Worm (Caenorhabditis elegans) whole organism, L4 larva: ENCODE measurements around the gene T22F3.7.

Experiments
- D1046.2 ChIP-seq: fragments of 200-800 bp; sonication (Bioruptor generic); IDR thresholded peaks from 2 replicates; pipeline ENCODE4 v1.3.6; 2022; ENCODE audit warnings: missing genetic modification characterization, missing compliant biosample characterization
- F26F4.8 ChIP-seq: fragments of 200-800 bp; sonication (Bioruptor generic); conservative IDR thresholded peaks from 2 replicates; pipeline ENCODE4 v1.3.6; 2022; ENCODE audit warnings: missing genetic modification characterization, missing compliant biosample characterization
- F37D6.2 ChIP-seq: sonication (generic microtip); optimal IDR thresholded peaks from 2 replicates; lab custom pipeline; 2016; ENCODE audit warnings: mild to moderate bottlenecking, missing genetic modification characterization, missing compliant biosample characterization
- Y48G9A.11 ChIP-seq: fragments of 200-800 bp; sonication (Bioruptor generic); IDR thresholded peaks from 2 replicates; pipeline ENCODE4 v1.3.6; 2022; ENCODE audit warnings: missing genetic modification reagents, missing genetic modification characterization, missing compliant biosample characterization
- ZK337.2 ChIP-seq: fragments of 200-800 bp; sonication (Bioruptor generic); IDR thresholded peaks from 2 replicates; pipeline ENCODE4 v1.3.6; 2022; ENCODE audit warnings: missing genetic modification reagents, missing genetic modification characterization, missing compliant biosample characterization
- ZK546.5 ChIP-seq, 2 experiments: sonication (generic microtip); optimal IDR thresholded peaks; 2 replicates each; lab custom pipeline; 2017; ENCODE audit warnings: missing biosample characterization in 2 of 2, missing genetic modification characterization in 2 of 2
- aha-1 ChIP-seq: fragments of 150-350 bp; peaks from one replicate; lab custom pipeline; 2014; ENCODE audit warnings: missing biosample characterization, missing genetic modification characterization
- aly-2 ChIP-seq: sonication (generic microtip); optimal IDR thresholded peaks from 2 replicates; lab custom pipeline; 2018; ENCODE audit warnings: missing biosample characterization, missing genetic modification characterization
- arid-1 ChIP-seq: fragments of 200-800 bp; sonication (Bioruptor generic); conservative IDR thresholded peaks from 2 replicates; pipeline ENCODE4 v1.3.6; 2022; ENCODE audit warnings: missing genetic modification reagents, missing genetic modification characterization, missing compliant biosample characterization
- ceh-28 ChIP-seq: fragments of 150-350 bp; optimal IDR thresholded peaks from 2 replicates; lab custom pipeline; 2014; ENCODE audit warnings: missing biosample characterization, missing genetic modification reagents, missing genetic modification characterization
- ceh-44 ChIP-seq: fragments of 200-800 bp; sonication (Bioruptor generic); IDR thresholded peaks from 2 replicates; pipeline ENCODE4 v1.3.6; 2022; ENCODE audit warnings: missing genetic modification reagents, missing genetic modification characterization, missing compliant biosample characterization
- ceh-62 ChIP-seq: sonication (generic microtip); optimal IDR thresholded peaks from 2 replicates; lab custom pipeline; 2017; ENCODE audit warnings: missing biosample characterization, missing genetic modification characterization
- ctbp-1 ChIP-seq: fragments of 200-800 bp; sonication (Bioruptor generic); IDR thresholded peaks from 2 replicates; pipeline ENCODE4 v1.3.6; 2022; ENCODE audit warnings: missing genetic modification reagents, missing genetic modification characterization, missing compliant biosample characterization
- daf-16 ChIP-seq, 3 experiments: sonication (generic microtip); optimal IDR thresholded peaks; 2 replicates each; lab custom pipeline; 2016 to 2017; ENCODE audit warnings: missing genetic modification characterization in 3 of 3, missing genetic modification reagents in 3 of 3, mild to moderate bottlenecking in 2 of 3, missing compliant biosample characterization in 2 of 3, missing biosample characterization in 1 of 3, moderate library complexity in 1 of 3
- dmd-6 ChIP-seq: fragments of 200-800 bp; sonication (Bioruptor generic); IDR thresholded peaks from 2 replicates; pipeline ENCODE4 v1.3.6; 2022; ENCODE audit warnings: missing genetic modification reagents, missing genetic modification characterization, missing compliant biosample characterization
- dmd-9 ChIP-seq: fragments of 200-800 bp; sonication (Bioruptor generic); IDR thresholded peaks from 2 replicates; pipeline ENCODE4 v1.3.6; 2022; ENCODE audit warnings: missing genetic modification reagents, missing genetic modification characterization, missing compliant biosample characterization
- dpl-1 ChIP-seq: fragments of 150-350 bp; optimal IDR thresholded peaks from 2 replicates; lab custom pipeline; 2014; ENCODE audit warnings: missing biosample characterization, missing genetic modification reagents, missing genetic modification characterization
- dve-1 ChIP-seq: sonication (generic microtip); optimal IDR thresholded peaks from 2 replicates; lab custom pipeline; 2017; ENCODE audit warnings: antibody characterized with exemption, mild to moderate bottlenecking, missing genetic modification characterization, missing compliant biosample characterization; ENCODE audit not compliant: insufficient read depth
- egl-27 ChIP-seq: sonication (generic microtip); optimal IDR thresholded peaks from 3 replicates; lab custom pipeline; 2017; ENCODE audit warnings: missing biosample characterization, missing genetic modification reagents, missing genetic modification characterization
- fkh-10 ChIP-seq: fragments of 150-350 bp; optimal IDR thresholded peaks from 2 replicates; lab custom pipeline; 2014; ENCODE audit warnings: missing biosample characterization, missing genetic modification reagents, missing genetic modification characterization
- fos-1 ChIP-seq: fragments of 150-350 bp; optimal IDR thresholded peaks from 2 replicates; lab custom pipeline; 2014; ENCODE audit warnings: missing biosample characterization, missing genetic modification characterization
- hif-1 ChIP-seq, 2 experiments: sonication (generic microtip); optimal IDR thresholded peaks; 2 replicates each; lab custom pipeline; 2016 to 2017; ENCODE audit warnings: missing compliant biosample characterization in 2 of 2, missing genetic modification characterization in 2 of 2, missing genetic modification reagents in 2 of 2, missing genotype in 2 of 2, mild to moderate bottlenecking in 1 of 2
- hlh-11 ChIP-seq: fragments of 200-800 bp; sonication (Bioruptor generic); optimal IDR thresholded peaks from 2 replicates; lab custom pipeline; 2018; ENCODE audit warnings: mild to moderate bottlenecking, missing genetic modification characterization, missing compliant biosample characterization
- hmg-1.1 ChIP-seq: fragments of 200-800 bp; sonication (Bioruptor generic); IDR thresholded peaks from 2 replicates; pipeline ENCODE4 v1.3.6; 2022; ENCODE audit warnings: missing genetic modification reagents, missing genetic modification characterization, missing compliant biosample characterization
- jun-1 ChIP-seq: fragments of 150-350 bp; optimal IDR thresholded peaks from 2 replicates; lab custom pipeline; 2014; ENCODE audit warnings: missing biosample characterization, missing genetic modification reagents, missing genetic modification characterization
- lim-7 ChIP-seq: fragments of 200-800 bp; sonication (Bioruptor generic); IDR thresholded peaks from 2 replicates; pipeline ENCODE4 v1.3.6; 2022; ENCODE audit warnings: missing genetic modification characterization, missing compliant biosample characterization
- lin-29 ChIP-seq: fragments of 200-800 bp; sonication (Bioruptor generic); IDR thresholded peaks from 2 replicates; pipeline ENCODE4 v1.3.6; 2022; ENCODE audit warnings: missing genetic modification reagents, missing genetic modification characterization, missing compliant biosample characterization
- lin-38 ChIP-seq: fragments of 200-800 bp; sonication (Bioruptor generic); IDR thresholded peaks from 2 replicates; pipeline ENCODE4 v1.3.6; 2022; ENCODE audit warnings: missing genetic modification reagents, missing genetic modification characterization, missing compliant biosample characterization
- lir-3 ChIP-seq: sonication (generic microtip); optimal IDR thresholded peaks from 2 replicates; lab custom pipeline; 2016; ENCODE audit warnings: mild to moderate bottlenecking, missing genetic modification characterization, missing compliant biosample characterization
- lsy-2 ChIP-seq, 2 experiments: fragments of 150-350 bp in 1 of 2; sonication (generic microtip) in 1 of 2; optimal IDR thresholded peaks; 2 replicates each; lab custom pipeline; 2014 to 2017; ENCODE audit warnings: missing biosample characterization in 2 of 2, missing genetic modification characterization in 2 of 2
- mdl-1 ChIP-seq, 2 experiments: fragments of 150-350 bp in 1 of 2; sonication (generic microtip) in 1 of 2; optimal IDR thresholded peaks; 2 replicates each; lab custom pipeline; 2014 to 2017; ENCODE audit warnings: missing biosample characterization in 2 of 2, missing genetic modification characterization in 2 of 2
- mep-1 ChIP-seq: fragments of 150-350 bp; sonication (generic microtip); optimal IDR thresholded peaks from 3 replicates; lab custom pipeline; 2014; ENCODE audit warnings: missing biosample characterization, missing genetic modification characterization
- mes-2 ChIP-seq: sonication (generic microtip); optimal IDR thresholded peaks from 2 replicates; lab custom pipeline; 2016; ENCODE audit warnings: missing genotype, mild to moderate bottlenecking, missing genetic modification characterization, missing compliant biosample characterization; ENCODE audit not compliant: poor library complexity, severe bottlenecking
- mxl-3 ChIP-seq: fragments of 200-800 bp; sonication (Bioruptor generic); optimal IDR thresholded peaks from 2 replicates; lab custom pipeline; 2018; ENCODE audit warnings: mild to moderate bottlenecking, missing genetic modification characterization, missing compliant biosample characterization
- nhr-28 ChIP-seq: fragments of 150-350 bp; optimal IDR thresholded peaks from 2 replicates; lab custom pipeline; 2014; ENCODE audit warnings: missing biosample characterization, missing genetic modification characterization
- nhr-41 ChIP-seq: fragments of 200-800 bp; sonication (Bioruptor generic); IDR thresholded peaks from 2 replicates; pipeline ENCODE4 v1.3.6; 2022; ENCODE audit warnings: missing genetic modification reagents, missing genetic modification characterization, missing compliant biosample characterization
- nhr-6 ChIP-seq: fragments of 150-350 bp; optimal IDR thresholded peaks from 2 replicates; lab custom pipeline; 2014; ENCODE audit warnings: missing biosample characterization, missing genetic modification characterization
- nhr-77 ChIP-seq: fragments of 150-350 bp; optimal IDR thresholded peaks from 2 replicates; lab custom pipeline; 2014; ENCODE audit warnings: missing biosample characterization, missing genetic modification characterization
- pha-4 ChIP-seq, 2 experiments: fragments of 150-350 bp in 1 of 2; fragments of 200-800 bp in 1 of 2; sonication (Bioruptor generic) in 1 of 2; IDR thresholded peaks in 1 of 2; optimal IDR thresholded peaks in 1 of 2; 2 replicates each; pipeline versions ENCODE4 v1.3.6 to Lab custom; 2014 to 2022; ENCODE audit warnings: missing genetic modification characterization in 2 of 2, missing genetic modification reagents in 2 of 2, missing biosample characterization in 1 of 2, missing compliant biosample characterization in 1 of 2
- php-3 ChIP-seq: fragments of 200-800 bp; sonication (Bioruptor generic); IDR thresholded peaks from 2 replicates; pipeline ENCODE4 v1.3.6; 2022; ENCODE audit warnings: missing genetic modification reagents, missing genetic modification characterization, missing compliant biosample characterization
- set-16 ChIP-seq: fragments of 200-800 bp; sonication (Bioruptor generic); IDR thresholded peaks from 2 replicates; pipeline ENCODE4 v1.3.6; 2022; ENCODE audit warnings: missing genetic modification reagents, missing genetic modification characterization, missing compliant biosample characterization
- snpc-1.2 ChIP-seq: fragments of 200-800 bp; sonication (Bioruptor generic); IDR thresholded peaks from 2 replicates; pipeline ENCODE4 v1.3.6; 2022; ENCODE audit warnings: missing genetic modification reagents, missing genetic modification characterization, missing compliant biosample characterization
- spr-1 ChIP-seq: sonication (generic microtip); optimal IDR thresholded peaks from 2 replicates; lab custom pipeline; 2016; ENCODE audit warnings: mild to moderate bottlenecking, missing genetic modification characterization, missing compliant biosample characterization
- ztf-11 ChIP-seq: fragments of 150-350 bp; optimal IDR thresholded peaks from 2 replicates; lab custom pipeline; 2014; ENCODE audit warnings: missing biosample characterization, missing genetic modification characterization

T22F3.7 gene

DNA sequence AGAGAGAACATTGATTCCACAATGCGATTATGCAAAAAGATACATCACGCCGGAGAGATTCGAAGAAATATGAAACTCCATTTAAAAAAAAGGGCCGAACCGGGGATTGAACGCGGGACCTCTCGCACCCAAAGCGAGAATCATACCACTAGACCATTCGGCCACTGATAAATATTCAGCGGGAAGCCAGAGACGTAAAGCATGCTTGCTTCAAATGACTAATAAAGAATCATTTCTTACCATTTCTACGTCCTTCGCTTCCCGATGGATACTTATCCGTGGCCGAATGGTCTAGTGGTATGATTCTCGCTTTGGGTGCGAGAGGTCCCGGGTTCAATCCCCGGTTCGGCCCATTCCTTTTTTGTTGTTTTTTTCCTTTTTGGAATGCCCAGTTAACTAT, 12.2 kb downstream of the T22F3.7 start (continued):
- TF ChIP-seq dmd-6 (GFP tag; lab: Robert Waterston, UW) = peak; percentile 24
- 0 out of 2 replicates have a peak, but pooled peaks have one; percentile 17 for TF ChIP-seq php-3 (GFP tag; lab: Robert Waterston, UW)
- TF ChIP-seq lir-3 = peak; percentile 6
- peak; percentile 35 for TF ChIP-seq mes-2 (tag; lab: Kevin White, UChicago)
- TF ChIP-seq aha-1 (tag; lab: Kevin White, UChicago) = no peak
- peak in 1 of 2 experiments; percentile 17 for TF ChIP-seq daf-16 (GFP tag; optimal IDR thresholded peaks at IDR 0.05; lab: Kevin White, UChicago)
- TF ChIP-seq daf-16 (tag; optimal IDR thresholded peaks at IDR 0.05; lab: Kevin White, UChicago) = peak; percentile 45
- TF ChIP-seq lin-38 (GFP tag; lab: Robert Waterston, UW) = peak; percentile 64

DNA sequence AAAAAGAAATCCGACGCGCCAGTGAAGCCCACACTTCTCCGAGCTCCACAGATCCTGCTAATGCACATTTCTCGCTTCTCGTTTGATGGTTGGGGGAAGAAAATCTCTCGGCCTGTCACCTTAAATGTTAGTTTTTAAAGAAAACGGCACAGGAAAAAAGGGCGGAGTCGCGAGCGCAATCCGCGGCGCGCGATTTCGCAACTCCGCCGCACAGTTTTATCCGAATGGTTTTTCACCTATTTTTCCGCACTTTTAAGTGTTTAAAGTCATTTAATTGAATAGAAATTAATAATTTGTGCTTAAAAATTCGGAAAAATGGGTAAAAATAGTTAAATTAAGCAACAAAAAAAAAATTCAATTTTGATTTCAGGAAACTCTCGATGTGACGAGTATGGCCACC, 12.8 kb downstream of the T22F3.7 start:
- TF ChIP-seq mes-2 (tag; lab: Kevin White, UChicago) (peak; percentile 75), lin-29 (GFP tag; lab: Robert Waterston, UW) (no peak), aha-1 (tag; lab: Kevin White, UChicago) (peak; percentile 75), hmg-1.1 (GFP tag; lab: Robert Waterston, UW) (0 out of 2 replicates have a peak, but pooled peaks have one; percentile 15), lsy-2 (tag; optimal IDR thresholded peaks at IDR 0.05; lab: Kevin White, UChicago) (peak in 1 of 2 experiments; percentile 29), ceh-62 (no peak), lin-38 (GFP tag; lab: Robert Waterston, UW) (peak; percentile 55), set-16 (peak; percentile 35), ZK337.2 (GFP tag; lab: Robert Waterston, UW) (0 out of 2 replicates have a peak, but pooled peaks have one; percentile 18), F26F4.8 (no peak), ceh-28 (tag; lab: Kevin White, UChicago) (no peak), hif-1 (tag; optimal IDR thresholded peaks at IDR 0.05; lab: Kevin White, UChicago) (peak in 1 of 2 experiments; percentile 39), mdl-1 (tag; optimal IDR thresholded peaks at IDR 0.05; lab: Kevin White, UChicago) (no peak), dpl-1 (GFP tag; lab: Kevin White, UChicago) (peak; percentile 27), pha-4 (GFP tag; IDR thresholded peaks at IDR 0.05; lab: Robert Waterston, UW) (0 out of 2 replicates have a peak, but pooled peaks have one; percentile 22), pha-4 (tag; optimal IDR thresholded peaks at IDR 0.05; lab: Kevin White, UChicago) (no peak), Y48G9A.11 (GFP tag; lab: Robert Waterston, UW) (0 out of 2 replicates have a peak, but pooled peaks have one; percentile 22), lim-7 (GFP tag; lab: Robert Waterston, UW) (no peak), arid-1 (no peak), nhr-41 (GFP tag; lab: Robert Waterston, UW) (no peak), nhr-28 (tag; lab: Kevin White, UChicago) (no peak), mep-1 (peak; percentile 38), ctbp-1 (GFP tag; lab: Robert Waterston, UW) (no peak), dve-1 (tag; lab: Kevin White, UChicago) (peak; percentile 23), dmd-9 (GFP tag; lab: Robert Waterston, UW) (no peak)

DNA sequence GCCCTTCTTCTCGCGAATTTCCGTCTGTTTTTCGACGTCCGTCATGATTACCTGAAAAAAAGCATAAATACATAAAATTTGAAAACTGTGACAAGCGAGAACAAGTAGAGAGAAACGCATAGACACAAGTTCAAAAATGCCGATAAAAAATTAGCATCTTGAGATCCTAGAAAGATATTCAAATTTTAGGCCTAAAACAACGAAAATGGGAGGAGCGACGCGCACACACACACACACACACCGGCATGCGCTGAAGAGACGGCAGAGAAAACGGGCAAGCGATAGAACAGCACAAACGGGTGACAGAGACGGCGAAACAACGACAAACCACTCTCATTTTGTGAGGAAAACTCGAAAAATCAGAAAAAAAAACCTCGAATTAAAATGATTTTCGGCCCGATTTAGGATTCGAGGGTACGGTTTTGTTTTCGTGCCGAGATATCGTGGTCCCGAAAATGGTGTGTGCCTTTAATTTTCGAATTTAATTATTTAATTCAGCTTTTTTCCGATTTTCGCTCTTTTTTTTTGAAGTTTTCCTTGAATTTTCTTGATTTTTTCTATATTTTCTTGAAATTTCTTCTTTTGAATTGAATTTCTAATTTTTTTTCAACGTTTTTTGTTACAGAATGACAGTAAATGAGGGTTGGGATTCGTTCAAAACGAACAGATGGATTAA, 14.3 kb downstream of the T22F3.7 start, which contains the start of the genes rpl-11.1 and T22F3.2:
rpl-11.1 (minus strand) TSS at position 51 of the 676 bp plus-strand sequence.
T22F3.2 (plus strand) TSS at position 626 of the 676 bp plus-strand sequence.
- TF ChIP-seq egl-27 = no peak
- TF ChIP-seq nhr-77 (tag; lab: Kevin White, UChicago) = no peak
- TF ChIP-seq aly-2 (tag; lab: Kevin White, UChicago) = no peak
- TF ChIP-seq spr-1 (tag; lab: Kevin White, UChicago) = no peak
- TF ChIP-seq lin-38 (GFP tag; lab: Robert Waterston, UW) = no peak
- TF ChIP-seq hmg-1.1 (GFP tag; lab: Robert Waterston, UW) = peak; percentile 42; the same call in 1 of the 2 replicates
- no peak for TF ChIP-seq nhr-6 (tag; lab: Kevin White, UChicago)
- no peak for TF ChIP-seq fkh-10 (GFP tag; lab: Kevin White, UChicago)
- TF ChIP-seq D1046.2 (GFP tag; lab: Robert Waterston, UW) = 0 out of 2 replicates have a peak, but pooled peaks have one; percentile 24
- no peak for TF ChIP-seq dmd-9 (GFP tag; lab: Robert Waterston, UW)
- TF ChIP-seq hif-1 (tag; optimal IDR thresholded peaks at IDR 0.05; lab: Kevin White, UChicago) = peak in 1 of 2 experiments; percentile 34
- TF ChIP-seq fos-1 = no peak
- TF ChIP-seq ztf-11 = no peak
- TF ChIP-seq jun-1 (tag; lab: Kevin White, UChicago) = no peak
- TF ChIP-seq hlh-11 (tag; lab: Kevin White, UChicago) = peak; percentile 5
- no peak for TF ChIP-seq snpc-1.2
- no peak for TF ChIP-seq dpl-1 (GFP tag; lab: Kevin White, UChicago)
- TF ChIP-seq ZK546.5 (tag; optimal IDR thresholded peaks at IDR 0.05; lab: Kevin White, UChicago) = no peak
- no peak for TF ChIP-seq dve-1 (tag; lab: Kevin White, UChicago)
- TF ChIP-seq ceh-44 (GFP tag; lab: Robert Waterston, UW) = no peak
- TF ChIP-seq Y48G9A.11 (GFP tag; lab: Robert Waterston, UW) = no peak
- no peak for TF ChIP-seq F37D6.2 (tag; lab: Kevin White, UChicago)
- TF ChIP-seq mep-1 = peak; percentile 9
- no peak for TF ChIP-seq mxl-3 (GFP tag; lab: Kevin White, UChicago)
